Worm (Caenorhabditis elegans): ENCODE measurements around the gene cin-4.

DNA sequence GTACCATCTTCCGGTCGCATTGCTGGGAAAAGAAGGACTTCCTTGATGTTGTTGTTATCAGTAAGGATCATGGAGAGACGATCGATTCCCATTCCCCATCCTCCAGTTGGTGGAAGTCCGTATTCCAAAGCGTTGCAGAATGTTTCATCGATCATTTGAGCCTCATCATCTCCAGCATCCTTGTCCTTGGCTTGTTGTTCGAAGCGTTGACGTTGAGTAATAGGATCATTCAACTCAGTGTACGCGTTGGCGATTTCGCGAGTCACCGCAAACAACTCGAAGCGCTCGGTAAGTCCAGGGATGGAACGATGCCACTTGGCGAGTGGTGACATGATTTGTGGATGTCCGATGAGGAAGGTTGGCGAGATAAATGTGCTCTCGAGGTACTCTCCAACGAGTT is 32.3 kb downstream of the cin-4 start:
- no peak for TF ChIP-seq him-1 (tag; optimal IDR thresholded peaks at IDR 0.05)
- no peak for TF ChIP-seq W03F9.2 (tag; optimal IDR thresholded peaks at IDR 0.05)

Measured in whole organism, L4/young adult.